Fruit fly (Drosophila melanogaster) Kc167 (cell line): ENCODE measurements around the gene up.

ENCODE experiments used
- h ChIP-seq: fragments of >200 bp; optimal IDR thresholded peaks from 3 replicates; lab custom pipeline; 2018; ENCODE audit warnings: missing external identifiers
- psq ChIP-seq: fragments of >200 bp; optimal IDR thresholded peaks from 2 replicates; lab custom pipeline; 2017; ENCODE audit warnings: missing external identifiers

DNA sequence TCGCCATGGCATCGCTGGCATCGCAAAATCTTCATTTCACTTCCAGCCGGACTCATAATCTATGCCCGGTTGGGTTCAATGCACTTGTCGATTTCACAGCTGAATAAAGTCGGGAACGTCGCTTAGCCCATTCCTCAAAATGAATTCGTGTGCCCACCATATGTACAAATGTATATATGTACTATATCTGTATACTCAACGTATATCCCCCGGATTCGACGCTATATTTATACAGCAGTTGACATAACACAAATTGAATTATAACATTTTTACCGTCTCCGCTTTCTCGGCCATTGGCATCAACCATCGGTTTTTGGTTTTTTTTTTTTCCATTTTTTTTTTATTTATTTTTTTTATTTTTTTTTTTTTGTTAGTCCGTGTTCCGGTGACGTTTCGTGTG is 32.1 kb downstream of the up start:
- no peak for TF ChIP-seq psq (lab: Kevin White, UChicago)
- TF ChIP-seq h (lab: Kevin White, UChicago), result no peak
